Worm (Caenorhabditis elegans): ENCODE data around the gene F35A5.5.

ce11 chrX:3758399-3758798 is 37.1 kb downstream of the F35A5.5 start, which contains the start of gene T14G12.12:
- TF ChIP-seq unc-62 (GFP tag; optimal IDR thresholded peaks at IDR 0.05) (no peak), elt-3 (tag; optimal IDR thresholded peaks at IDR 0.05) (no peak), unc-55 (GFP tag; optimal IDR thresholded peaks at IDR 0.05) (no peak), nhr-12 (tag; optimal IDR thresholded peaks at IDR 0.05) (no peak), dmd-4 (tag; optimal IDR thresholded peaks at IDR 0.05) (no peak), nhr-21 (tag; optimal IDR thresholded peaks at IDR 0.05) (no peak)
